Worm (Caenorhabditis elegans) whole organism, L4/young adult: ENCODE data around the gene lin-42.
"Not testable (repeated sequence)": the region's sequence is repeated elsewhere in the genome, so short reads cannot be mapped to it uniquely, and the experiment has no call there.

Experiments used
- W03F9.2 ChIP-seq: fragments of 150-350 bp; optimal IDR thresholded peaks from 2 replicates; lab custom pipeline; 2014; ENCODE audit warnings: missing biosample characterization, missing genetic modification characterization
- dao-5 ChIP-seq: sonication (generic microtip); optimal IDR thresholded peaks from 2 replicates; lab custom pipeline; 2016; ENCODE audit warnings: missing genotype, missing genetic modification characterization, moderate library complexity, missing compliant biosample characterization
- him-1 ChIP-seq: sonication (generic microtip); optimal IDR thresholded peaks from 2 replicates; lab custom pipeline; 2016; ENCODE audit warnings: missing genotype, missing genetic modification reagents, missing genetic modification characterization, missing compliant biosample characterization

lin-42 gene

DNA sequence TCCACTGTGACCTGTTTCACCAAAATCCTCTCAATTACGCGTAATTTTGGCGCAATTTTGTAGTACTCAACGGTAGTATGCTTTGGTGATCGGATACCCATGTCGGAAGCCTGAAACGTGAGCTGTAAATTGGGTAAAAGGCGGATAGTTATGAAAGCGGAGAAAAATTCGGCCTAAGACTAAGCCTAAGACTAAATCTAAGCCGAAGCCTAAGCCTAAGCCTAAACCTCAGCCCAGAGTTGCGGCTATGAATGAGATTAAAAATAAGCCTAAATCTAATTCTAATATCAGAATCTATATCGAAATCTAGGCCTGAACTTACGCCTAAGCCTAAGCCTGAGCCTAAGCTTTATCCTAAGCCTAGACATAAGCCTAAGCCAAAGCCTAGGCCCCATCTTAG is at the start of gene lin-42:
TSS of gene lin-42 (minus strand) at position 101 of the 400 bp plus-strand sequence.
- TF ChIP-seq him-1 (tag; lab: Kevin White, UChicago): no peak
- no peak for TF ChIP-seq dao-5 (tag; lab: Kevin White, UChicago)
- no peak for TF ChIP-seq W03F9.2 (tag; lab: Kevin White, UChicago)

ce11 chrII:1301554-1301953 is 49.4 kb upstream of the lin-42 start, which contains the start of gene glb-31:
glb-31 (minus strand) TSS chrII:1301654.
- TF ChIP-seq dao-5 (tag; lab: Kevin White, UChicago) (no peak), W03F9.2 (tag; lab: Kevin White, UChicago) (no peak)

- TF ChIP-seq him-1 (tag; lab: Kevin White, UChicago) (no peak), W03F9.2 (tag; lab: Kevin White, UChicago) (no peak), dao-5 (tag; lab: Kevin White, UChicago) (no peak)
Measured at ce11 chrII:1298169-1298568, 46.0 kb upstream of the lin-42 start, which contains the start of gene Y57G7A.1. Y57G7A.1 (plus strand) TSS chrII:1298469.

ce11 chrII:1297697-1298093 is 45.5 kb upstream of the lin-42 start:
- TF ChIP-seq W03F9.2 (tag; lab: Kevin White, UChicago) (no peak), him-1 (tag; lab: Kevin White, UChicago) (no peak), dao-5 (tag; lab: Kevin White, UChicago) (no peak)

DNA sequence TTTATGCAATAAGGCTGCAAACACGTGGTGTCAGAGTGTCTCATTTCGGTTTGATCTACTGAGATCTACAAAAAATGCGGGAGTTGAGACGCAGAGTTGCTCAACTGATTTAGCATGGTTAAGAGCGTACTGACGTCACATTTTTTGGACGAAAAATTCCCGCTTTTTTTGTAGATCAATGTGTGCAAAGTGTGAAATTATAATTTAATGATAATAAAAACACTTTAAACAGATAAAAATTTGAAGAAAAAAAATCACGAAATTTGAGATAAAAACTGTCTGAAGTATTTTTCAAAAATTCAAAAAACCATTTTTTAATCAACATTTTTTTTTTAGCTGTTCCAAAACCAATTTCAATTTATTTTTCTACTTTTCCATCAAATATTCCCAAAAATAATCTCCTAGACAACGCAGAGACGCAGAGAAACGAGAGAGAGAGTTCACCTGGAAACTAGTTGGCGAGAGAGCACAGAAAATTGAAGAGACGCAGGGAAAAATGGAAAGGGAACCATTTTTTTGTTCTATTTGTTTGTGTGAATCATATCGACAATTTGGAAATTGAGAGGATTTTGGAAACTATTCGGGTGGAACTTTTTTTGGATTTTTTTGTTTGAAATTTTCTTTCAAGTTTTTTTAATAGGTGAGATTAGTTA is 45.0 kb upstream of the lin-42 start:
- no peak for TF ChIP-seq him-1 (tag; lab: Kevin White, UChicago)
- no peak for TF ChIP-seq dao-5 (tag; lab: Kevin White, UChicago)
- no peak for TF ChIP-seq W03F9.2 (tag; lab: Kevin White, UChicago)

ce11 chrII:1295776-1296175 is 43.6 kb upstream of the lin-42 start, which contains the start of gene Y57G7A.2:
Y57G7A.2 (plus strand) TSS chrII:1296076.
- TF ChIP-seq him-1 (tag; lab: Kevin White, UChicago): no peak

DNA sequence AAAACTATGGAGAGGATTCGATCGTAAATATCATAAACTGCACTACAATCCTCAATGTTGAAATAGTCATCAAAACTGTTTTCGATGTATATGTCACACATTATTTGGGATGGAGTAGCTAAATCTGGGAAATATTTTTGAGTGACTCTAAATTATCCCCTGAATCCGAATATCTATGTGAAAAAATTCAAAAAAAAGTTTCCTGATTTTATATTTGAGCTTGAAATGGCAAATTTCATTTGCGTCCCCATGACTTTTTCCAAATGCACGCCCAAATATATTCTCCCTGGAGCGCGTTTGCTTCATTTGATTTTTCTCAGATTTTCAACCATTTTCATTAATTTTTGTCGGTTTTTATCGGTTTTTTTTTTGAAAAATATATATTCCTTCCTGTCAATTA is 41.0 kb upstream of the lin-42 start, which contains the start of gene srz-64:
TSS of gene srz-64 (minus strand) at position 101 of the 400 bp plus-strand sequence.
- TF ChIP-seq dao-5 (tag; lab: Kevin White, UChicago) (no peak), him-1 (tag; lab: Kevin White, UChicago) (no peak), W03F9.2 (tag; lab: Kevin White, UChicago) (no peak)

- TF ChIP-seq him-1 (tag; lab: Kevin White, UChicago): no peak
- TF ChIP-seq W03F9.2 (tag; lab: Kevin White, UChicago): no peak
Measured at ce11 chrII:1285514-1285913, 33.4 kb upstream of the lin-42 start, which contains the start of the genes Y57G7A.6 and Y57G7A.3. Y57G7A.6 (minus strand) TSS chrII:1285614. Y57G7A.3 (plus strand) TSS chrII:1285782.

- no peak for TF ChIP-seq him-1 (tag; lab: Kevin White, UChicago)
- TF ChIP-seq dao-5 (tag; lab: Kevin White, UChicago): no peak
- no peak for TF ChIP-seq W03F9.2 (tag; lab: Kevin White, UChicago)
Measured at ce11 chrII:1284985-1285384, 32.8 kb upstream of the lin-42 start.

ce11 chrII:1278350-1278749 is 26.2 kb upstream of the lin-42 start, which contains the start of gene srz-63:
srz-63 (plus strand) TSS chrII:1278650.
- TF ChIP-seq W03F9.2, him-1, dao-5 (tag; lab: Kevin White, UChicago): not testable (repeated sequence)

DNA sequence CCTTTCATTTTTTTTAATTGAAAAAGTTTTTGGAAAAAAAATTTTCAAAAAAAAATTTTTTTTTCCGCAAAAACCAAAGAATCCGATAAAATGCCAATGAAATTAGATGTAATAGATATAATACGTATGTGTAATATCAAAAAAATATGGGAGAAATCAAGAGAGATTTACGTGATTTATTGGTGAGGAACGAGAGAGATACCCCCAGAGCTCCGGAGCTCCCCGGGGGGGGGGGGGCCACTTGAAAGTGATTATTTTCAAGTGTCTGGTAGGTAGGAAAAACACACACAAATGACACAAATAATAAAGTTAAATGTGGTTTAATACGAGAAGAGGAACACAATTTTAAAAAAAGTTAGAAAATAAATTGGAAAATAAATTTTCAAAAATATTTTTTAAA is 24.6 kb upstream of the lin-42 start, which contains the start of gene Y57G7A.11:
TSS of gene Y57G7A.11 (minus strand) at position 101 of the 400 bp plus-strand sequence.
- TF ChIP-seq W03F9.2 (tag; lab: Kevin White, UChicago) (no peak), dao-5 (tag; lab: Kevin White, UChicago) (no peak), him-1 (tag; lab: Kevin White, UChicago) (no peak)

- no peak for TF ChIP-seq dao-5 (tag; lab: Kevin White, UChicago)
- TF ChIP-seq W03F9.2 (tag; lab: Kevin White, UChicago): no peak
Measured at ce11 chrII:1275439-1275838, 23.3 kb upstream of the lin-42 start, which contains the start of gene Y57G7A.5. Y57G7A.5 (minus strand) TSS chrII:1275539.

DNA sequence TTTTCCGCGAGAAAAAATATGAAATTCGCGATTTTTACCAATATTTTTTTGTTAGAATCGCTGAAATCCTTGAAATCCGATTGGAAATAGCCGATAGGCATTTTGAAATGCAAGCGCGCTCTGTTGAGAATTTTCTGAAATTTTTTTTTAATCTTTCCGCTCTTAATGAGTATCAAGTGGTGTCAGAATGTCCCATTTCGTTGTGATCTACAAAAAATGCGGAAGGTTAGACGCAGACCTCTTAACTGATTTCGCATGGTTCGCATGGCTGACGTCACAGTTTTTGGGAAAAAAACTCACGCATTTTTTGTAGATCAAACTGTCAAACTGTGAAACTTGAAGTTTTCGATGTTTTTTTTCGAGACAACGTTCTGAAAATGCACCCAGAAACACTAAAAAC is 19.7 kb upstream of the lin-42 start, which contains the start of gene srw-66:
TSS of gene srw-66 (minus strand) at position 101 of the 400 bp plus-strand sequence.
- no peak for TF ChIP-seq him-1 (tag; lab: Kevin White, UChicago)
- TF ChIP-seq dao-5 (tag; lab: Kevin White, UChicago): no peak
- TF ChIP-seq W03F9.2 (tag; lab: Kevin White, UChicago): no peak

DNA sequence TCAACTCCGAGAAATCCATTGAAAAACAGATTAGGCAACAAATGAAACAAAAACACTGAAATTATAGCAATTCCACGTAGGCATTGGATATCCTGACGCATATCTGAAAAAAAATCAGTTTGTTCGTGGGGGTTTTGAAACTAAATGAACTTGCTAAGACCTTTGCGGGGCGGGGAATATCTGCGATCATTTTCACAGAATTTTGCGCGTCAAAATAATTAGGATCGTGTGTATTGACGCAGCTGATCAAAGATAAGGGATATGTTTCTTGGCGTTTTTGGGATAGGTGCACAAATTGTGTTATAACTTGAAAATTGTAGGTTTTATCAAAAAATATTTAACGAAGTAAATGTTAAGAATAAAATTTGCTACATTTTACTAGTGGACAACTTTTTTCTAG is 14.6 kb upstream of the lin-42 start, which contains the start of gene oac-30:
TSS of gene oac-30 (minus strand) at position 101 of the 400 bp plus-strand sequence.
- no peak for TF ChIP-seq him-1 (tag; lab: Kevin White, UChicago)
- no peak for TF ChIP-seq W03F9.2 (tag; lab: Kevin White, UChicago)
- no peak for TF ChIP-seq dao-5 (tag; lab: Kevin White, UChicago)
